Fruit fly (Drosophila melanogaster): ENCODE measurements around the gene Pc.

DNA sequence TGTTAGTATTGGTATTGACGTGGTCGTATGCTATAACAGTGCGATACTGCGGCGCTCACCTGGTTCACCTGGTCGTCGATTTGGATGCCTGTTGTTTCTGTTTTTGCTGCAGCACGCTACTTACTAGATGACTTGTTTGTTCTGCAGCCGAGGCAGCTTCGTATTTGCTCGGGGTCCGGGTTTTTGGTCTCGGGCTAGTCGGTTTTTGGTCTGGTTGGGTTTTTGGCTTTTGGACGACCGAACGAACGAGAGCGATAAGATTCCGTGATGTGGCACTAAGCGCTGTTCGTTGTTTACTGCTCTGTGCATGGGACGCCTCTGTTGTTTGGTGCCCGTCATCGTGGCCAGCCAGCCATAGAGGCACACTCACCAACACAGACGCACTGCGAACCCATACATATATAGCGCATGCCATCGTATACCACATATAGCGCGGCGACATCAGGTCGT is 31.2 kb upstream of the Pc start, which contains the start of gene ebd2:
- no peak for TF ChIP-seq Myc (optimal IDR thresholded peaks at IDR 0.05)
- TF ChIP-seq psq (optimal IDR thresholded peaks at IDR 0.05), result no peak
- no peak for TF ChIP-seq ttk (optimal IDR thresholded peaks at IDR 0.05)
- TF ChIP-seq h (optimal IDR thresholded peaks at IDR 0.05), result no peak
- TF ChIP-seq Sin3A (optimal IDR thresholded peaks at IDR 0.05), result no peak
